Worm (Caenorhabditis elegans): ENCODE data around the gene F58E6.4.

- TF ChIP-seq dao-5 (tag; optimal IDR thresholded peaks at IDR 0.05) (no peak), W03F9.2 (tag; optimal IDR thresholded peaks at IDR 0.05) (no peak), him-1 (tag; optimal IDR thresholded peaks at IDR 0.05) (no peak)
Measured at ce11 chrV:9724021-9724671, 26.1 kb downstream of the F58E6.4 start, which contains the start of gene slcr-46.3.

Data from whole organism, L4/young adult.